Worm (Caenorhabditis elegans): ENCODE measurements around the gene Y42A5A.3.

Y42A5A.3 gene

ce11 chrV:11095873-11096272 is at the start of gene Y42A5A.3:
Gene Y42A5A.3, minus strand, starts transcription at chrV:11095973.
- TF ChIP-seq klf-2 (GFP tag; conservative IDR thresholded peaks at IDR 0.05) (no peak), tab-1 (GFP tag; IDR thresholded peaks at IDR 0.05) (no peak), T22C8.4 (GFP tag; IDR thresholded peaks at IDR 0.05) (no peak), ref-1 (GFP tag; conservative IDR thresholded peaks at IDR 0.05) (no peak), cog-1 (tag; optimal IDR thresholded peaks at IDR 0.05) (no peak), flt-1 (GFP tag; IDR thresholded peaks at IDR 0.05) (no peak), ztf-23 (GFP tag; IDR thresholded peaks at IDR 0.05) (no peak), med-1 (GFP tag; optimal IDR thresholded peaks at IDR 0.05; ENCODE audit: insufficient read depth) (no peak), ztf-29 (GFP tag; IDR thresholded peaks at IDR 0.05) (no peak)

ce11 chrV:11144694-11145093 is 48.9 kb upstream of the Y42A5A.3 start, which contains the start of gene C06H2.7:
Gene C06H2.7, minus strand, starts transcription at chrV:11144794.
- TF ChIP-seq klf-2 (GFP tag; conservative IDR thresholded peaks at IDR 0.05) (no peak), T22C8.4 (GFP tag; IDR thresholded peaks at IDR 0.05) (no peak), ztf-29 (GFP tag; IDR thresholded peaks at IDR 0.05) (no peak), ref-1 (GFP tag; conservative IDR thresholded peaks at IDR 0.05) (no peak), cog-1 (tag; optimal IDR thresholded peaks at IDR 0.05) (no peak), tab-1 (GFP tag; IDR thresholded peaks at IDR 0.05) (no peak), med-1 (GFP tag; optimal IDR thresholded peaks at IDR 0.05; ENCODE audit: insufficient read depth) (no peak), flt-1 (GFP tag; IDR thresholded peaks at IDR 0.05) (no peak), ztf-23 (GFP tag; IDR thresholded peaks at IDR 0.05) (no peak)

ce11 chrV:11141179-11141578 is 45.4 kb upstream of the Y42A5A.3 start, which contains the start of gene folt-1:
Gene folt-1, plus strand, starts transcription at chrV:11141479.
- TF ChIP-seq cog-1 (tag; optimal IDR thresholded peaks at IDR 0.05) (no peak), flt-1 (GFP tag; IDR thresholded peaks at IDR 0.05) (no peak), klf-2 (GFP tag; conservative IDR thresholded peaks at IDR 0.05) (no peak), T22C8.4 (GFP tag; IDR thresholded peaks at IDR 0.05) (no peak), ref-1 (GFP tag; conservative IDR thresholded peaks at IDR 0.05) (no peak), ztf-23 (GFP tag; IDR thresholded peaks at IDR 0.05) (no peak), tab-1 (GFP tag; IDR thresholded peaks at IDR 0.05) (no peak), med-1 (GFP tag; optimal IDR thresholded peaks at IDR 0.05; ENCODE audit: insufficient read depth) (no peak), ztf-29 (GFP tag; IDR thresholded peaks at IDR 0.05) (no peak)

ce11 chrV:11140326-11140725 is 44.6 kb upstream of the Y42A5A.3 start:
- TF ChIP-seq ztf-29 (GFP tag; IDR thresholded peaks at IDR 0.05), result no peak
- TF ChIP-seq flt-1 (GFP tag; IDR thresholded peaks at IDR 0.05), result no peak
- no peak for TF ChIP-seq tab-1 (GFP tag; IDR thresholded peaks at IDR 0.05)
- no peak for TF ChIP-seq ref-1 (GFP tag; conservative IDR thresholded peaks at IDR 0.05)
- TF ChIP-seq ztf-23 (GFP tag; IDR thresholded peaks at IDR 0.05), result no peak
- no peak for TF ChIP-seq klf-2 (GFP tag; conservative IDR thresholded peaks at IDR 0.05)
- no peak for TF ChIP-seq med-1 (GFP tag; optimal IDR thresholded peaks at IDR 0.05; ENCODE audit: insufficient read depth)
- TF ChIP-seq cog-1 (tag; optimal IDR thresholded peaks at IDR 0.05), result no peak
- no peak for TF ChIP-seq T22C8.4 (GFP tag; IDR thresholded peaks at IDR 0.05)

ce11 chrV:11134296-11134695 is 38.5 kb upstream of the Y42A5A.3 start, which contains the start of gene glb-3:
Gene glb-3, plus strand, starts transcription at chrV:11134596.
- TF ChIP-seq ref-1 (GFP tag; conservative IDR thresholded peaks at IDR 0.05) (no peak), tab-1 (GFP tag; IDR thresholded peaks at IDR 0.05) (no peak), flt-1 (GFP tag; IDR thresholded peaks at IDR 0.05) (no peak), cog-1 (tag; optimal IDR thresholded peaks at IDR 0.05) (no peak), klf-2 (GFP tag; conservative IDR thresholded peaks at IDR 0.05) (no peak), ztf-23 (GFP tag; IDR thresholded peaks at IDR 0.05) (no peak), med-1 (GFP tag; optimal IDR thresholded peaks at IDR 0.05; ENCODE audit: insufficient read depth) (no peak), T22C8.4 (GFP tag; IDR thresholded peaks at IDR 0.05) (no peak), ztf-29 (GFP tag; IDR thresholded peaks at IDR 0.05) (no peak)

ce11 chrV:11133516-11133915 is 37.7 kb upstream of the Y42A5A.3 start:
- TF ChIP-seq med-1 (GFP tag; optimal IDR thresholded peaks at IDR 0.05; ENCODE audit: insufficient read depth) (no peak), klf-2 (GFP tag; conservative IDR thresholded peaks at IDR 0.05) (no peak), cog-1 (tag; optimal IDR thresholded peaks at IDR 0.05) (no peak), ztf-23 (GFP tag; IDR thresholded peaks at IDR 0.05) (no peak), T22C8.4 (GFP tag; IDR thresholded peaks at IDR 0.05) (no peak), flt-1 (GFP tag; IDR thresholded peaks at IDR 0.05) (no peak), ref-1 (GFP tag; conservative IDR thresholded peaks at IDR 0.05) (no peak), ztf-29 (GFP tag; IDR thresholded peaks at IDR 0.05) (no peak), tab-1 (GFP tag; IDR thresholded peaks at IDR 0.05) (no peak)

ce11 chrV:11131801-11132200 is 36.0 kb upstream of the Y42A5A.3 start:
- TF ChIP-seq ztf-23 (GFP tag; IDR thresholded peaks at IDR 0.05) (no peak), klf-2 (GFP tag; conservative IDR thresholded peaks at IDR 0.05) (no peak), T22C8.4 (GFP tag; IDR thresholded peaks at IDR 0.05) (no peak), flt-1 (GFP tag; IDR thresholded peaks at IDR 0.05) (no peak), ztf-29 (GFP tag; IDR thresholded peaks at IDR 0.05) (no peak)

ce11 chrV:11127197-11127596 is 31.4 kb upstream of the Y42A5A.3 start, which contains the start of gene jmjd-5:
Gene jmjd-5, plus strand, starts transcription at chrV:11127497.
- TF ChIP-seq klf-2 (GFP tag; conservative IDR thresholded peaks at IDR 0.05) (no peak), tab-1 (GFP tag; IDR thresholded peaks at IDR 0.05) (no peak), ztf-23 (GFP tag; IDR thresholded peaks at IDR 0.05) (no peak), ref-1 (GFP tag; conservative IDR thresholded peaks at IDR 0.05) (no peak), T22C8.4 (GFP tag; IDR thresholded peaks at IDR 0.05) (no peak), cog-1 (tag; optimal IDR thresholded peaks at IDR 0.05) (no peak), flt-1 (GFP tag; IDR thresholded peaks at IDR 0.05) (no peak), ztf-29 (GFP tag; IDR thresholded peaks at IDR 0.05) (no peak), med-1 (GFP tag; optimal IDR thresholded peaks at IDR 0.05; ENCODE audit: insufficient read depth) (no peak)

- TF ChIP-seq ref-1 (GFP tag; conservative IDR thresholded peaks at IDR 0.05), result no peak
- no peak for TF ChIP-seq cog-1 (tag; optimal IDR thresholded peaks at IDR 0.05)
- no peak for TF ChIP-seq ztf-23 (GFP tag; IDR thresholded peaks at IDR 0.05)
- TF ChIP-seq klf-2 (GFP tag; conservative IDR thresholded peaks at IDR 0.05), result no peak
- no peak for TF ChIP-seq med-1 (GFP tag; optimal IDR thresholded peaks at IDR 0.05; ENCODE audit: insufficient read depth)
- no peak for TF ChIP-seq tab-1 (GFP tag; IDR thresholded peaks at IDR 0.05)
- TF ChIP-seq T22C8.4 (GFP tag; IDR thresholded peaks at IDR 0.05), result no peak
- no peak for TF ChIP-seq ztf-29 (GFP tag; IDR thresholded peaks at IDR 0.05)
- TF ChIP-seq flt-1 (GFP tag; IDR thresholded peaks at IDR 0.05), result no peak
Observed at ce11 chrV:11124922-11125321, 29.1 kb upstream of the Y42A5A.3 start, which contains the start of gene C06H2.2. Gene C06H2.2, plus strand, starts transcription at chrV:11125222.

All from whole organism, midembryonic.